Worm (Caenorhabditis elegans): ENCODE data around the gene F49E2.2.

- TF ChIP-seq bed-3 (GFP tag; optimal IDR thresholded peaks at IDR 0.05), result no peak
- no peak for TF ChIP-seq M03D4.4 (tag; optimal IDR thresholded peaks at IDR 0.05)
- TF ChIP-seq elt-3 (tag; optimal IDR thresholded peaks at IDR 0.05), result no peak
- no peak for TF ChIP-seq unc-62 (GFP tag; optimal IDR thresholded peaks at IDR 0.05)
- TF ChIP-seq nhr-76 (tag; optimal IDR thresholded peaks at IDR 0.05), result no peak
- no peak for TF ChIP-seq ceh-43 (GFP tag; optimal IDR thresholded peaks at IDR 0.05)
- TF ChIP-seq nhr-28 (tag; optimal IDR thresholded peaks at IDR 0.05), result no peak
- no peak for TF ChIP-seq nhr-12 (tag; optimal IDR thresholded peaks at IDR 0.05)
- TF ChIP-seq ces-1 (GFP tag; optimal IDR thresholded peaks at IDR 0.05), result no peak
Measured at ce11 chrX:9527898-9528297, 38.6 kb upstream of the F49E2.2 start.
